Worm (Caenorhabditis elegans): ENCODE data around the gene F57G4.11.

F57G4.11 gene

DNA sequence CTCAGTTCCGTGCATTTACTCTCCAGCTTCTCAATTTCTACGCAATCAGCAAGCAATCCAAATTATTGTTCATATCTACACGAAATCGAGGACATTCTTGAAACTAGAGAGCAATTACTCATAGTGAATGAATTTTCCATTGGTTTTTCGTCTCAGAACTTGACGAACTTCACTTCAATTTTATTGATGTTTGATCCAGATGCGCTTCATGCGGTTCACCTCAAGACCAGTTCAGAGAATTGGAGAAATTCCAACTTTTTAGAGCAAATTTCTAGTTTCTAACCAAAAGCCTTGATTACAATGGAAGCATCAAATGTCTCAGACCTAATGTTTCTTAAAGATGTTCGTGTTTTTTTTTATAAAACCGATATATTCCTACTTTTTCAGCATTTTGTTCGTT, 4.7 kb upstream of the F57G4.11 start, which contains the start of gene Y6G8.8:
Gene Y6G8.8 (plus strand): TSS at position 301 of the 400 bp plus-strand sequence.
- TF ChIP-seq ceh-18 (tag; optimal IDR thresholded peaks at IDR 0.05) (no peak), ceh-24 (tag; optimal IDR thresholded peaks at IDR 0.05) (no peak), unc-86 (tag; optimal IDR thresholded peaks at IDR 0.05) (no peak), rnt-1 (tag; optimal IDR thresholded peaks at IDR 0.05) (no peak), ceh-45 (GFP tag; IDR thresholded peaks at IDR 0.05) (no peak), fkh-6 (tag; optimal IDR thresholded peaks at IDR 0.05) (no peak), ahr-1 (tag; optimal IDR thresholded peaks at IDR 0.05) (no peak), unc-3 (GFP tag; conservative IDR thresholded peaks at IDR 0.05) (no peak), unc-3 (tag; optimal IDR thresholded peaks at IDR 0.05) (no peak), sox-4 (tag; optimal IDR thresholded peaks at IDR 0.05) (no peak), hlh-13 (GFP tag; optimal IDR thresholded peaks at IDR 0.05) (no peak)

DNA sequence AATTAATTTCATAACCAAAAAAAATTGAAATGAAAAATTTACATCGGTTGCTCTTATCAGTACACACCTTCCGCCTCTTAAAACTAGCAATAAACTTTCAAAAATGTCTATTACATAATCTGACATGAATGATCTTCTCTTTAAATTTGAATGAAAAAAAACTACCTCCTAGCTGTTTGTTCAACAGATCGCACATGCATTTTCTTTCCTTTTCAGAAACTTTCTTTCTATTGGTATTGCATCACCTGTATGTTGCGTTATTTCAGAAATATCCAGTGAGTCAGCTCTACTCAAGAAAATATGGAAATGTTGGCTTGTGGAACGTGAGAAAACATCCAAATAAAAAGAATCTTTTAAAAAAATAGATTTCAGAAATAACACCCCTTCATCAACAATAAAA, 1.8 kb upstream of the F57G4.11 start, which contains the start of gene F57G4.1:
Gene F57G4.1 (plus strand): TSS at position 301 of the 400 bp plus-strand sequence.
- TF ChIP-seq syd-9 (tag; optimal IDR thresholded peaks at IDR 0.05) = no peak
- no peak for TF ChIP-seq ahr-1 (tag; optimal IDR thresholded peaks at IDR 0.05)
- no peak for TF ChIP-seq pqm-1 (tag; optimal IDR thresholded peaks at IDR 0.05)
- no peak for TF ChIP-seq ceh-48 (tag; optimal IDR thresholded peaks at IDR 0.05)
- no peak for TF ChIP-seq nhr-232 (tag; optimal IDR thresholded peaks at IDR 0.05)
- TF ChIP-seq ceh-45 (GFP tag; IDR thresholded peaks at IDR 0.05) = no peak
- TF ChIP-seq ref-2 (tag; optimal IDR thresholded peaks at IDR 0.05) = no peak
- TF ChIP-seq elt-2 (tag; optimal IDR thresholded peaks at IDR 0.05) = no peak

- TF ChIP-seq lin-11 (tag; optimal IDR thresholded peaks at IDR 0.05) (no peak), rnt-1 (tag; optimal IDR thresholded peaks at IDR 0.05) (no peak), pros-1 (tag; optimal IDR thresholded peaks at IDR 0.05) (no peak), nhr-232 (tag; optimal IDR thresholded peaks at IDR 0.05) (no peak), ceh-45 (GFP tag; IDR thresholded peaks at IDR 0.05) (no peak), ceh-31 (tag; optimal IDR thresholded peaks at IDR 0.05) (no peak), ama-1 (optimal IDR thresholded peaks at IDR 0.05) (no peak), C08G9.2 (tag; optimal IDR thresholded peaks at IDR 0.05) (no peak), sdc-2 (tag; optimal IDR thresholded peaks at IDR 0.05) (no peak), ahr-1 (tag; optimal IDR thresholded peaks at IDR 0.05) (no peak), odd-2 (tag; optimal IDR thresholded peaks at IDR 0.05) (no peak), hlh-30 (tag; optimal IDR thresholded peaks at IDR 0.05; ENCODE audit: insufficient read depth) (no peak), ceh-18 (tag; optimal IDR thresholded peaks at IDR 0.05) (no peak), elt-2 (tag; optimal IDR thresholded peaks at IDR 0.05) (no peak), ceh-34 (tag; optimal IDR thresholded peaks at IDR 0.05) (no peak), nhr-11 (tag; optimal IDR thresholded peaks at IDR 0.05) (no peak), T23F11.4 (GFP tag; optimal IDR thresholded peaks at IDR 0.05) (no peak)
These were observed 3.6 kb downstream of the F57G4.11 start, which contains the start of gene F57G4.10 for ce11 chrV:17628566-17628965. F57G4.10 (plus strand) TSS chrV:17628866.

DNA sequence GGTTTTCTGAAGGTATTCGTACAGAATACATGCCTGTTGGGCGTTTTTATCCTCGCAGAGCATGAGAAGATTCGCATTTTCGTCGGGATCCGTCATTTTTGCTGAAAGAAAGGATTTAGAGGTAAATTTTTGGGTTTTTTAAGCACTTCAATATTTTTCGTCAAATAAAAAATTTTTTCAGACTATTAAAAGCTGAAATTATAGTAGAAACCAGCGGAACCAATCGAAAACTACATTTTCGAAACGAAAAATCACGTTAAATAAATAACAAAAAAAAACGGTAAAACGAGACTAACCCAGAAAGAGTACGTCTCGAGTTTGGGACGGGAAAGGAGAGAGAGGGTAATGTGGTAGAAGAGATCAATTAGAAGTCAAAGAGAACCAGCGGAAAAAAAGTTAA, 25.4 kb downstream of the F57G4.11 start, which contains the start of gene fbxa-192:
Gene fbxa-192 (minus strand): TSS at position 101 of the 400 bp plus-strand sequence.
- TF ChIP-seq hlh-8 (tag; optimal IDR thresholded peaks at IDR 0.05) (no peak), pat-9 (tag; optimal IDR thresholded peaks at IDR 0.05) (no peak), pag-3 (tag; optimal IDR thresholded peaks at IDR 0.05; ENCODE audit: borderline replicate concordance) (no peak), pros-1 (tag; optimal IDR thresholded peaks at IDR 0.05) (no peak), odd-2 (tag; optimal IDR thresholded peaks at IDR 0.05) (no peak), hlh-13 (GFP tag; optimal IDR thresholded peaks at IDR 0.05) (no peak), npax-4 (tag; optimal IDR thresholded peaks at IDR 0.05) (no peak), ceh-30 (tag; optimal IDR thresholded peaks at IDR 0.05) (no peak), ahr-1 (tag; optimal IDR thresholded peaks at IDR 0.05) (no peak), eyg-1 (tag; optimal IDR thresholded peaks at IDR 0.05) (no peak)

DNA sequence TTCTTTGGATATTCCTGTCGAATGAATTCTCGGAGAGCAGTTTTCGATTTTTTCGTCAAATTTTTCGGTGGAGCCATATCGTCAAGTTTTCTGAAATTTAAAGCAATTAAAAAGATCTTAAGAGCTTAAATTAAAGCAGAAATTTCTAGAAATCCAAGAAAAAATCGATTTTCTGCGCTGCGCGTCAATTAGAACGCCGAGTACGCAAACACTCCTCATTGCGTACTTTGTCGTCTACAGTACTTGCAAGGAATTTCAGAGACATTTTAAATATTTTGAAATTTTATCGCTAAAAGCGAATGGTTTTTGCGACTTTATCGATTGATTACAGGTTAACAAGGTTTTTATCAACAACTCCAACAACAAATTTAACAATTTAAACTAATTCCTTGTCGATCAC, 30.2 kb downstream of the F57G4.11 start:
- TF ChIP-seq ceh-45 (GFP tag; IDR thresholded peaks at IDR 0.05) = no peak
- no peak for TF ChIP-seq ahr-1 (tag; optimal IDR thresholded peaks at IDR 0.05)
- no peak for TF ChIP-seq mec-3 (tag; optimal IDR thresholded peaks at IDR 0.05; ENCODE audit: borderline replicate concordance)
- no peak for TF ChIP-seq nhr-11 (tag; optimal IDR thresholded peaks at IDR 0.05)
- no peak for TF ChIP-seq C08G9.2 (tag; optimal IDR thresholded peaks at IDR 0.05)
- no peak for TF ChIP-seq pha-2 (tag; optimal IDR thresholded peaks at IDR 0.05)
- no peak for TF ChIP-seq pat-9 (tag; optimal IDR thresholded peaks at IDR 0.05)
- TF ChIP-seq ceh-48 (tag; optimal IDR thresholded peaks at IDR 0.05) = no peak
- TF ChIP-seq lim-6 (tag; optimal IDR thresholded peaks at IDR 0.05) = no peak
- TF ChIP-seq fax-1 (tag; optimal IDR thresholded peaks at IDR 0.05) = no peak
- no peak for TF ChIP-seq fkh-6 (tag; optimal IDR thresholded peaks at IDR 0.05)

All from whole organism, late embryonic.